Worm (Caenorhabditis elegans) whole organism, L4 larva: ENCODE data around the gene T21C12.8.

ENCODE experiments used
- F10B5.3 ChIP-seq: sonication (generic microtip); optimal IDR thresholded peaks from 2 replicates; lab custom pipeline; 2016; ENCODE audit warnings: mild to moderate bottlenecking, missing genetic modification characterization, missing compliant biosample characterization
- F49E8.2 ChIP-seq: sonication (generic microtip); optimal IDR thresholded peaks from 2 replicates; lab custom pipeline; 2016; ENCODE audit warnings: missing compliant biosample characterization, mild to moderate bottlenecking, missing genetic modification characterization, borderline replicate concordance
- T26A8.4 ChIP-seq: fragments of 200-800 bp; sonication (Bioruptor generic); IDR thresholded peaks from 2 replicates; pipeline ENCODE4 v1.3.6; 2022; ENCODE audit warnings: missing genetic modification characterization, missing compliant biosample characterization
- Y48G9A.11 ChIP-seq: fragments of 200-800 bp; sonication (Bioruptor generic); IDR thresholded peaks from 2 replicates; pipeline ENCODE4 v1.3.6; 2022; ENCODE audit warnings: missing genetic modification reagents, missing genetic modification characterization, missing compliant biosample characterization
- Y75B8A.6 ChIP-seq: fragments of 200-800 bp; sonication (Bioruptor generic); IDR thresholded peaks from 2 replicates; pipeline ENCODE4 v1.3.6; 2022; ENCODE audit warnings: missing genetic modification reagents, missing genetic modification characterization, missing compliant biosample characterization
- aha-1 ChIP-seq: fragments of 150-350 bp; peaks from one replicate; lab custom pipeline; 2014; ENCODE audit warnings: missing biosample characterization, missing genetic modification characterization
- attf-4 ChIP-seq: sonication (generic microtip); optimal IDR thresholded peaks from 3 replicates; lab custom pipeline; 2017; ENCODE audit warnings: missing biosample characterization, missing genetic modification characterization
- ceh-20 ChIP-seq: fragments of 200-800 bp; sonication (Bioruptor generic); IDR thresholded peaks from 2 replicates; pipeline ENCODE4 v1.3.6; 2022; ENCODE audit warnings: missing genetic modification reagents, missing genetic modification characterization, missing compliant biosample characterization
- ceh-28 ChIP-seq: fragments of 150-350 bp; optimal IDR thresholded peaks from 2 replicates; lab custom pipeline; 2014; ENCODE audit warnings: missing biosample characterization, missing genetic modification reagents, missing genetic modification characterization
- ceh-82 ChIP-seq: sonication (generic microtip); optimal IDR thresholded peaks from 2 replicates; lab custom pipeline; 2017; ENCODE audit warnings: missing biosample characterization, missing genetic modification characterization
- ces-1 ChIP-seq: fragments of 150-350 bp; sonication (generic microtip); optimal IDR thresholded peaks from 4 replicates; lab custom pipeline; 2014; ENCODE audit warnings: missing biosample characterization, missing genetic modification reagents, missing genetic modification characterization
- cey-2 ChIP-seq: sonication (generic microtip); optimal IDR thresholded peaks from 3 replicates; lab custom pipeline; 2017; ENCODE audit warnings: missing genetic modification characterization, mild to moderate bottlenecking, missing compliant biosample characterization, antibody characterized with exemption, borderline replicate concordance; ENCODE audit not compliant: insufficient read depth
- daf-16 ChIP-seq, 3 experiments: sonication (generic microtip); optimal IDR thresholded peaks; 2 replicates each; lab custom pipeline; 2016 to 2017; ENCODE audit warnings: missing genetic modification characterization in 3 of 3, missing genetic modification reagents in 3 of 3, mild to moderate bottlenecking in 2 of 3, missing compliant biosample characterization in 2 of 3, missing biosample characterization in 1 of 3, moderate library complexity in 1 of 3
- daf-8 ChIP-seq: fragments of 200-800 bp; sonication (Bioruptor generic); IDR thresholded peaks from 2 replicates; pipeline ENCODE4 v1.3.6; 2022; ENCODE audit warnings: missing genetic modification characterization, missing compliant biosample characterization
- duxl-1 ChIP-seq: sonication (generic microtip); optimal IDR thresholded peaks from 2 replicates; lab custom pipeline; 2016; ENCODE audit warnings: mild to moderate bottlenecking, missing genetic modification characterization, moderate library complexity, missing compliant biosample characterization; ENCODE audit not compliant: poor library complexity
- dve-1 ChIP-seq: sonication (generic microtip); optimal IDR thresholded peaks from 2 replicates; lab custom pipeline; 2017; ENCODE audit warnings: antibody characterized with exemption, mild to moderate bottlenecking, missing genetic modification characterization, missing compliant biosample characterization; ENCODE audit not compliant: insufficient read depth
- egl-43 ChIP-seq: fragments of 200-800 bp; sonication (Bioruptor generic); IDR thresholded peaks from 2 replicates; pipeline ENCODE4 v1.3.6; 2022; ENCODE audit warnings: missing genetic modification reagents, missing genetic modification characterization, missing compliant biosample characterization
- fkh-10 ChIP-seq: fragments of 150-350 bp; optimal IDR thresholded peaks from 2 replicates; lab custom pipeline; 2014; ENCODE audit warnings: missing biosample characterization, missing genetic modification reagents, missing genetic modification characterization
- lin-15B ChIP-seq: fragments of 150-350 bp; sonication (generic microtip); optimal IDR thresholded peaks from 3 replicates; lab custom pipeline; 2014; ENCODE audit warnings: missing biosample characterization, missing genetic modification characterization
- madf-9 ChIP-seq: fragments of 200-800 bp; sonication (Bioruptor generic); conservative IDR thresholded peaks from 2 replicates; pipeline ENCODE4 v1.3.6; 2022; ENCODE audit warnings: missing genetic modification reagents, missing genetic modification characterization, missing compliant biosample characterization
- nhr-102 ChIP-seq: sonication (generic microtip); optimal IDR thresholded peaks from 2 replicates; lab custom pipeline; 2016; ENCODE audit warnings: mild to moderate bottlenecking, missing genetic modification characterization, moderate library complexity, missing compliant biosample characterization
- nhr-237 ChIP-seq: sonication (generic microtip); optimal IDR thresholded peaks from 2 replicates; lab custom pipeline; 2017; ENCODE audit warnings: missing biosample characterization, missing genetic modification characterization
- nhr-48 ChIP-seq: sonication (generic microtip); optimal IDR thresholded peaks from 2 replicates; lab custom pipeline; 2016; ENCODE audit warnings: mild to moderate bottlenecking, missing genetic modification characterization, missing compliant biosample characterization
- php-3 ChIP-seq: fragments of 200-800 bp; sonication (Bioruptor generic); IDR thresholded peaks from 2 replicates; pipeline ENCODE4 v1.3.6; 2022; ENCODE audit warnings: missing genetic modification reagents, missing genetic modification characterization, missing compliant biosample characterization
- set-16 ChIP-seq: fragments of 200-800 bp; sonication (Bioruptor generic); IDR thresholded peaks from 2 replicates; pipeline ENCODE4 v1.3.6; 2022; ENCODE audit warnings: missing genetic modification reagents, missing genetic modification characterization, missing compliant biosample characterization
- skn-1 ChIP-seq: fragments of 150-350 bp; optimal IDR thresholded peaks from 2 replicates; lab custom pipeline; 2014; ENCODE audit warnings: missing biosample characterization, missing genetic modification characterization
- snpc-4 ChIP-seq: fragments of 150-350 bp; optimal IDR thresholded peaks from 2 replicates; lab custom pipeline; 2014; ENCODE audit warnings: missing biosample characterization, missing genetic modification characterization
- unc-62 ChIP-seq, 3 experiments: fragments of 150-350 bp in 1 of 3; sonication (generic microtip); optimal IDR thresholded peaks in 2 of 3; peaks in 1 of 3; 1 replicate in 1 of 3; 2 replicates in 2 of 3; lab custom pipeline; 2014 to 2017; ENCODE audit warnings: missing biosample characterization in 3 of 3, missing genetic modification characterization in 3 of 3, missing genetic modification reagents in 3 of 3, missing genotype in 1 of 3

The T21C12.8 gene

ce11 chrIII:10565926-10566325 lies 13.1 kb upstream of the T21C12.8 start, which contains the start of gene acdh-11 (continued):
- TF ChIP-seq daf-16 (GFP tag; optimal IDR thresholded peaks at IDR 0.05; lab: Kevin White, UChicago) (no peak), daf-16 (tag; optimal IDR thresholded peaks at IDR 0.05; lab: Kevin White, UChicago) (peak; percentile 42), nhr-48 (tag; lab: Kevin White, UChicago) (no peak), madf-9 (GFP tag; lab: Robert Waterston, UW) (no peak), ceh-20 (no peak), duxl-1 (no peak), ceh-82 (no peak), Y75B8A.6 (GFP tag; lab: Robert Waterston, UW) (no peak), daf-8 (GFP tag; lab: Robert Waterston, UW) (no peak), egl-43 (GFP tag; lab: Robert Waterston, UW) (no peak), F10B5.3 (no peak), skn-1 (tag; lab: Kevin White, UChicago) (no peak), Y48G9A.11 (GFP tag; lab: Robert Waterston, UW) (no peak)

DNA sequence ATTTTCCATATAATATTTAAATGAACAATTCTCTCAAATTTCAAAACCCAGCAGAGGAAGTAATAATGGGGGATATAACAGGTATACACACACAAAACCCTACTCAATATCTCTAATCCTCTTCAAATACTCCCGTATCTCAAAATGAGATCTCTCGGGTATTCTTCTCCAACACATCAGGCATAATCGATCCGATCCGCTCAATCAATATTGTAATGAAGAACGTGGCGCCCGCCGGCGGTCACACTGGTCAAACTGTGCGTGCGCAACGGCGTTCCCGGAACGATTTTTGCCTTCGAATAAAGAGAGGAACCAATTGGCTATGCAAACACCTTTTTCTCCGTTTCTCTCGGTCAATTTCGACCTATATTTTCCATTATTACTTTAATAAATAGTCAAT lies 9.7 kb upstream of the T21C12.8 start:
- peak; percentile 23 for TF ChIP-seq ceh-28 (tag; lab: Kevin White, UChicago)
- TF ChIP-seq php-3: no peak
- TF ChIP-seq, all 104 proteins: peak for 1

DNA sequence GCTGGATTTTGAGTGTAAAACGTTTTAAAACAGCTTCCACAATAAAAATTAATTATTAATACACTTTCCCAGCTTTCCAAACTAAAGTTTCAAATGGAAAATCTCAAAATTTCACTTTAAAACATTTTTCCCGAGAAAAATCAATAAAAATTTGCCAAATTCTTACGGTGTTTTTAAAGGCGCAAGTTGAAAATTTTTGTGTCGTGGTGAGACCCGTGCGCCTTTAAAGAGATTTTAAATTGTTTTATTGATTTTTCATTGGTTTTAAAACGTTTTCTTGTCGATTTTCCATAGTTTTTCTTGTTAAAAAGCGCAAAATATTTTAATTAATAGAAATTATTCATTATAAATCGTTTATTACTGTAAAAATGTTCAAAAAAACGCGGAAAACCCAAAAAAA lies 9.1 kb upstream of the T21C12.8 start, which contains the start of gene Y45F3A.1:
TSS of gene Y45F3A.1 (minus strand) at position 12 of the 400 bp plus-strand sequence.
- TF ChIP-seq dve-1 (tag; lab: Kevin White, UChicago) (no peak), lin-15B (no peak), unc-62 (GFP tag; optimal IDR thresholded peaks at IDR 0.05 in 1 of 2; lab: Kevin White, UChicago) (no peak), unc-62 (tag; optimal IDR thresholded peaks at IDR 0.05; lab: Kevin White, UChicago) (no peak)

DNA sequence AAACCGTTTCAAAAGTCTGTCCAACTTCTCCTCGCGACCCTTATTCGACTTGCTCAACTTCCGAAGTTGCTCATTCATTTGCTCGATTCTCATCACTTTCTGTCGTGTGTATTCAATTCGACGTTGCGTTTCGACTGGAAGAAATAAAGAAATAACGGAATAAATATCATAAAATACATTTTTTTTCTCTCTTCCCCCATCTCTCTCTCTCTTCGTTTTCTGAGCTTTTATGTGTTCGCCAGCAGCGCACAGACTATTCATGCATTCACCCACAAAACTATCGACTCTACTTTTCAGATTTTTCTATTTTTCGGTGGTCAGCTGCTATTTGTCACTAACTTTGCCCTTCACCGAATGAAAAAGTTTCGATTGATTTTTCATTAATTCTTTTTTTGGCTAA lies 7.5 kb upstream of the T21C12.8 start, which contains the start of gene rab-30:
TSS of gene rab-30 (plus strand) at position 301 of the 400 bp plus-strand sequence.
- peak; percentile 43 for TF ChIP-seq aha-1 (tag; lab: Kevin White, UChicago)
- no peak for TF ChIP-seq fkh-10

DNA sequence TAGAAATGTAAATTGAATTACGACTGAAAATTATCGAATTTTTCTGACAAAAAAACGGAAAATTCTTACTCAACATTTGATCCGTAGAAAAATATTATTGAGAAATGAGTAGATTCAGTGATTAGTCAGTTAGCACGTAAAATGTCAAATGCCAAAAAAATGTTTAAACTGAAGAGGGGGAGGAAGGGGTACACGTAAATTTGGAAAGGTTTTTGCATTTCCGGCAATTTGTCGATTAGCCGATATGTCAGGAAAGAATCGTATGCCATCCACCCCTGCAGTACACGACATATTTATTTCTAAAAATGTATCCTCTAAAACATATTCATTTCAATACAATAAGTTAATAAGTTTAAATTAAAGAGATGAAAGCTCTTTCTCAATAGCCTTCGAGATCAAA lies 5.1 kb upstream of the T21C12.8 start, which contains the start of gene T21C12.4:
TSS of gene T21C12.4 (minus strand) at position 101 of the 400 bp plus-strand sequence.
- TF ChIP-seq T26A8.4 (GFP tag; lab: Robert Waterston, UW): no peak
- TF ChIP-seq unc-62 (GFP tag; optimal IDR thresholded peaks at IDR 0.05 in 1 of 2; lab: Kevin White, UChicago): peak in 1 of 2 experiments; percentile 35
- no peak for TF ChIP-seq unc-62 (tag; optimal IDR thresholded peaks at IDR 0.05; lab: Kevin White, UChicago)
- TF ChIP-seq ces-1 (GFP tag; lab: Kevin White, UChicago): no peak
- no peak for TF ChIP-seq daf-8 (GFP tag; lab: Robert Waterston, UW)
- TF ChIP-seq cey-2 (tag; lab: Kevin White, UChicago): no peak
- TF ChIP-seq F49E8.2: no peak
- TF ChIP-seq ceh-20: no peak
- TF ChIP-seq snpc-4 (tag; lab: Kevin White, UChicago): no peak
- no peak for TF ChIP-seq nhr-237 (tag; lab: Kevin White, UChicago)
- no peak for TF ChIP-seq php-3
- peak; percentile 4 for TF ChIP-seq aha-1 (tag; lab: Kevin White, UChicago)
- TF ChIP-seq attf-4 (tag; lab: Kevin White, UChicago): no peak

- TF ChIP-seq unc-62 (GFP tag; optimal IDR thresholded peaks at IDR 0.05 in 1 of 2; lab: Kevin White, UChicago): peak in 1 of 2 experiments; percentile 44
- no peak for TF ChIP-seq unc-62 (tag; optimal IDR thresholded peaks at IDR 0.05; lab: Kevin White, UChicago)
- no peak for TF ChIP-seq dve-1 (tag; lab: Kevin White, UChicago)
- TF ChIP-seq nhr-102 (tag; lab: Kevin White, UChicago): no peak
- TF ChIP-seq set-16: peak; percentile 67
These were observed 14.0 kb downstream of the T21C12.8 start, which contains the start of gene nlp-68 for ce11 chrIII:10538757-10539213. TSS of gene nlp-68 (minus strand) at chrIII:10539163.
